Worm (Caenorhabditis elegans) whole organism, L4 larva: Measurements from ENCODE around the gene F54F11.1.

Experiments
- D1046.2 ChIP-seq: fragments of 200-800 bp; sonication (Bioruptor generic); IDR thresholded peaks from 2 replicates; pipeline ENCODE4 v1.3.6; 2022; ENCODE audit warnings: missing genetic modification characterization, missing compliant biosample characterization
- F26F4.8 ChIP-seq: fragments of 200-800 bp; sonication (Bioruptor generic); conservative IDR thresholded peaks from 2 replicates; pipeline ENCODE4 v1.3.6; 2022; ENCODE audit warnings: missing genetic modification characterization, missing compliant biosample characterization
- T20F7.1 ChIP-seq: fragments of 200-800 bp; sonication (Bioruptor generic); optimal IDR thresholded peaks from 2 replicates; lab custom pipeline; 2018; ENCODE audit warnings: mild to moderate bottlenecking, missing genetic modification characterization, missing compliant biosample characterization
- Y105C5A.15 ChIP-seq: fragments of 200-800 bp; sonication (Bioruptor generic); IDR thresholded peaks from 2 replicates; pipeline ENCODE4 v1.3.6; 2022; ENCODE audit warnings: missing genetic modification characterization, missing compliant biosample characterization
- Y5F2A.4 ChIP-seq: fragments of 200-800 bp; sonication (Bioruptor generic); optimal IDR thresholded peaks from 2 replicates; lab custom pipeline; 2018; ENCODE audit warnings: mild to moderate bottlenecking, missing genetic modification characterization, missing compliant biosample characterization
- ZK337.2 ChIP-seq: fragments of 200-800 bp; sonication (Bioruptor generic); IDR thresholded peaks from 2 replicates; pipeline ENCODE4 v1.3.6; 2022; ENCODE audit warnings: missing genetic modification reagents, missing genetic modification characterization, missing compliant biosample characterization
- arid-1 ChIP-seq: fragments of 200-800 bp; sonication (Bioruptor generic); conservative IDR thresholded peaks from 2 replicates; pipeline ENCODE4 v1.3.6; 2022; ENCODE audit warnings: missing genetic modification reagents, missing genetic modification characterization, missing compliant biosample characterization
- attf-4 ChIP-seq: sonication (generic microtip); optimal IDR thresholded peaks from 3 replicates; lab custom pipeline; 2017; ENCODE audit warnings: missing biosample characterization, missing genetic modification characterization
- ceh-32 ChIP-seq: sonication (generic microtip); optimal IDR thresholded peaks from 2 replicates; lab custom pipeline; 2016; ENCODE audit warnings: mild to moderate bottlenecking, missing genetic modification characterization, missing compliant biosample characterization; ENCODE audit not compliant: poor library complexity
- ceh-62 ChIP-seq: sonication (generic microtip); optimal IDR thresholded peaks from 2 replicates; lab custom pipeline; 2017; ENCODE audit warnings: missing biosample characterization, missing genetic modification characterization
- cey-2 ChIP-seq: sonication (generic microtip); optimal IDR thresholded peaks from 3 replicates; lab custom pipeline; 2017; ENCODE audit warnings: missing genetic modification characterization, mild to moderate bottlenecking, missing compliant biosample characterization, antibody characterized with exemption, borderline replicate concordance; ENCODE audit not compliant: insufficient read depth
- ctbp-1 ChIP-seq: fragments of 200-800 bp; sonication (Bioruptor generic); IDR thresholded peaks from 2 replicates; pipeline ENCODE4 v1.3.6; 2022; ENCODE audit warnings: missing genetic modification reagents, missing genetic modification characterization, missing compliant biosample characterization
- daf-12 ChIP-seq: fragments of 150-350 bp; optimal IDR thresholded peaks from 2 replicates; lab custom pipeline; 2014; ENCODE audit warnings: missing biosample characterization, missing genetic modification reagents, missing genetic modification characterization
- daf-19 ChIP-seq: fragments of 200-800 bp; sonication (Bioruptor generic); conservative IDR thresholded peaks from 2 replicates; pipeline ENCODE4 v1.3.6; 2022; ENCODE audit warnings: missing genetic modification characterization, missing compliant biosample characterization
- dmd-9 ChIP-seq: fragments of 200-800 bp; sonication (Bioruptor generic); IDR thresholded peaks from 2 replicates; pipeline ENCODE4 v1.3.6; 2022; ENCODE audit warnings: missing genetic modification reagents, missing genetic modification characterization, missing compliant biosample characterization
- dve-1 ChIP-seq: sonication (generic microtip); optimal IDR thresholded peaks from 2 replicates; lab custom pipeline; 2017; ENCODE audit warnings: antibody characterized with exemption, mild to moderate bottlenecking, missing genetic modification characterization, missing compliant biosample characterization; ENCODE audit not compliant: insufficient read depth
- fkh-10 ChIP-seq: fragments of 150-350 bp; optimal IDR thresholded peaks from 2 replicates; lab custom pipeline; 2014; ENCODE audit warnings: missing biosample characterization, missing genetic modification reagents, missing genetic modification characterization
- hif-1 ChIP-seq, 2 experiments: sonication (generic microtip); optimal IDR thresholded peaks; 2 replicates each; lab custom pipeline; 2016 to 2017; ENCODE audit warnings: missing compliant biosample characterization in 2 of 2, missing genetic modification characterization in 2 of 2, missing genetic modification reagents in 2 of 2, missing genotype in 2 of 2, mild to moderate bottlenecking in 1 of 2
- hlh-11 ChIP-seq: fragments of 200-800 bp; sonication (Bioruptor generic); optimal IDR thresholded peaks from 2 replicates; lab custom pipeline; 2018; ENCODE audit warnings: mild to moderate bottlenecking, missing genetic modification characterization, missing compliant biosample characterization
- hlh-30 ChIP-seq: sonication (generic microtip); optimal IDR thresholded peaks from 2 replicates; lab custom pipeline; 2017; ENCODE audit warnings: antibody characterized with exemption, mild to moderate bottlenecking, missing genetic modification characterization, missing compliant biosample characterization; ENCODE audit not compliant: insufficient read depth
- lin-38 ChIP-seq: fragments of 200-800 bp; sonication (Bioruptor generic); IDR thresholded peaks from 2 replicates; pipeline ENCODE4 v1.3.6; 2022; ENCODE audit warnings: missing genetic modification reagents, missing genetic modification characterization, missing compliant biosample characterization
- lin-39 ChIP-seq: fragments of 150-350 bp; optimal IDR thresholded peaks from 2 replicates; lab custom pipeline; 2014; ENCODE audit warnings: missing biosample characterization, missing genetic modification reagents, missing genetic modification characterization
- lir-3 ChIP-seq: sonication (generic microtip); optimal IDR thresholded peaks from 2 replicates; lab custom pipeline; 2016; ENCODE audit warnings: mild to moderate bottlenecking, missing genetic modification characterization, missing compliant biosample characterization
- lsy-2 ChIP-seq, 2 experiments: fragments of 150-350 bp in 1 of 2; sonication (generic microtip) in 1 of 2; optimal IDR thresholded peaks; 2 replicates each; lab custom pipeline; 2014 to 2017; ENCODE audit warnings: missing biosample characterization in 2 of 2, missing genetic modification characterization in 2 of 2
- madf-9 ChIP-seq: fragments of 200-800 bp; sonication (Bioruptor generic); conservative IDR thresholded peaks from 2 replicates; pipeline ENCODE4 v1.3.6; 2022; ENCODE audit warnings: missing genetic modification reagents, missing genetic modification characterization, missing compliant biosample characterization
- mdl-1 ChIP-seq, 2 experiments: fragments of 150-350 bp in 1 of 2; sonication (generic microtip) in 1 of 2; optimal IDR thresholded peaks; 2 replicates each; lab custom pipeline; 2014 to 2017; ENCODE audit warnings: missing biosample characterization in 2 of 2, missing genetic modification characterization in 2 of 2
- mep-1 ChIP-seq: fragments of 150-350 bp; sonication (generic microtip); optimal IDR thresholded peaks from 3 replicates; lab custom pipeline; 2014; ENCODE audit warnings: missing biosample characterization, missing genetic modification characterization
- mes-2 ChIP-seq: sonication (generic microtip); optimal IDR thresholded peaks from 2 replicates; lab custom pipeline; 2016; ENCODE audit warnings: missing genotype, mild to moderate bottlenecking, missing genetic modification characterization, missing compliant biosample characterization; ENCODE audit not compliant: poor library complexity, severe bottlenecking
- mxl-2 ChIP-seq: fragments of 200-800 bp; sonication (Bioruptor generic); conservative IDR thresholded peaks from 2 replicates; pipeline ENCODE4 v1.3.6; 2022; ENCODE audit warnings: missing genetic modification reagents, missing genetic modification characterization, missing compliant biosample characterization
- mxl-3 ChIP-seq: fragments of 200-800 bp; sonication (Bioruptor generic); optimal IDR thresholded peaks from 2 replicates; lab custom pipeline; 2018; ENCODE audit warnings: mild to moderate bottlenecking, missing genetic modification characterization, missing compliant biosample characterization
- nhr-11 ChIP-seq: fragments of 150-350 bp; optimal IDR thresholded peaks from 2 replicates; lab custom pipeline; 2014; ENCODE audit warnings: missing biosample characterization, missing genetic modification characterization
- nhr-111 ChIP-seq: fragments of 200-800 bp; sonication (Bioruptor generic); optimal IDR thresholded peaks from 2 replicates; lab custom pipeline; 2018; ENCODE audit warnings: mild to moderate bottlenecking, missing genetic modification characterization, missing compliant biosample characterization
- nhr-48 ChIP-seq: sonication (generic microtip); optimal IDR thresholded peaks from 2 replicates; lab custom pipeline; 2016; ENCODE audit warnings: mild to moderate bottlenecking, missing genetic modification characterization, missing compliant biosample characterization
- nhr-76 ChIP-seq: fragments of 150-350 bp; optimal IDR thresholded peaks from 2 replicates; lab custom pipeline; 2014; ENCODE audit warnings: missing biosample characterization, missing genetic modification characterization
- nhr-77 ChIP-seq: fragments of 150-350 bp; optimal IDR thresholded peaks from 2 replicates; lab custom pipeline; 2014; ENCODE audit warnings: missing biosample characterization, missing genetic modification characterization
- pqm-1 ChIP-seq: sonication (generic microtip); optimal IDR thresholded peaks from 2 replicates; lab custom pipeline; 2017; ENCODE audit warnings: missing biosample characterization, missing genetic modification characterization
- rbr-2 ChIP-seq: sonication (generic microtip); optimal IDR thresholded peaks from 2 replicates; lab custom pipeline; 2016; ENCODE audit warnings: missing genotype, missing genetic modification characterization, missing compliant biosample characterization
- saeg-2 ChIP-seq: fragments of 200-800 bp; sonication (Bioruptor generic); IDR thresholded peaks from 2 replicates; pipeline ENCODE4 v1.3.6; 2022; ENCODE audit warnings: missing genetic modification reagents, missing genetic modification characterization, missing compliant biosample characterization
- sdz-12 ChIP-seq: fragments of 200-800 bp; sonication (Bioruptor generic); optimal IDR thresholded peaks from 2 replicates; lab custom pipeline; 2018; ENCODE audit warnings: mild to moderate bottlenecking, missing genetic modification characterization, missing compliant biosample characterization
- snpc-1.2 ChIP-seq: fragments of 200-800 bp; sonication (Bioruptor generic); IDR thresholded peaks from 2 replicates; pipeline ENCODE4 v1.3.6; 2022; ENCODE audit warnings: missing genetic modification reagents, missing genetic modification characterization, missing compliant biosample characterization
- snpc-4 ChIP-seq: fragments of 150-350 bp; optimal IDR thresholded peaks from 2 replicates; lab custom pipeline; 2014; ENCODE audit warnings: missing biosample characterization, missing genetic modification characterization
- spr-3 ChIP-seq: fragments of 200-800 bp; sonication (Bioruptor generic); optimal IDR thresholded peaks from 2 replicates; lab custom pipeline; 2018; ENCODE audit warnings: mild to moderate bottlenecking, missing genetic modification characterization, missing compliant biosample characterization
- tra-1 ChIP-seq: fragments of 200-800 bp; sonication (Bioruptor generic); IDR thresholded peaks from 2 replicates; pipeline ENCODE4 v1.3.6; 2022; ENCODE audit warnings: missing genetic modification reagents, missing genetic modification characterization, missing compliant biosample characterization
- unc-62 ChIP-seq, 3 experiments: fragments of 150-350 bp in 1 of 3; sonication (generic microtip); optimal IDR thresholded peaks in 2 of 3; peaks in 1 of 3; 1 replicate in 1 of 3; 2 replicates in 2 of 3; lab custom pipeline; 2014 to 2017; ENCODE audit warnings: missing biosample characterization in 3 of 3, missing genetic modification characterization in 3 of 3, missing genetic modification reagents in 3 of 3, missing genotype in 1 of 3
- zfp-3 ChIP-seq: fragments of 200-800 bp; sonication (Bioruptor generic); conservative IDR thresholded peaks from 2 replicates; pipeline ENCODE4 v1.3.6; 2022; ENCODE audit warnings: missing genetic modification reagents, missing genetic modification characterization, missing compliant biosample characterization
- zip-2 ChIP-seq: fragments of 150-350 bp; optimal IDR thresholded peaks from 2 replicates; lab custom pipeline; 2014; ENCODE audit warnings: missing biosample characterization, missing genetic modification characterization

Gene F54F11.1

DNA sequence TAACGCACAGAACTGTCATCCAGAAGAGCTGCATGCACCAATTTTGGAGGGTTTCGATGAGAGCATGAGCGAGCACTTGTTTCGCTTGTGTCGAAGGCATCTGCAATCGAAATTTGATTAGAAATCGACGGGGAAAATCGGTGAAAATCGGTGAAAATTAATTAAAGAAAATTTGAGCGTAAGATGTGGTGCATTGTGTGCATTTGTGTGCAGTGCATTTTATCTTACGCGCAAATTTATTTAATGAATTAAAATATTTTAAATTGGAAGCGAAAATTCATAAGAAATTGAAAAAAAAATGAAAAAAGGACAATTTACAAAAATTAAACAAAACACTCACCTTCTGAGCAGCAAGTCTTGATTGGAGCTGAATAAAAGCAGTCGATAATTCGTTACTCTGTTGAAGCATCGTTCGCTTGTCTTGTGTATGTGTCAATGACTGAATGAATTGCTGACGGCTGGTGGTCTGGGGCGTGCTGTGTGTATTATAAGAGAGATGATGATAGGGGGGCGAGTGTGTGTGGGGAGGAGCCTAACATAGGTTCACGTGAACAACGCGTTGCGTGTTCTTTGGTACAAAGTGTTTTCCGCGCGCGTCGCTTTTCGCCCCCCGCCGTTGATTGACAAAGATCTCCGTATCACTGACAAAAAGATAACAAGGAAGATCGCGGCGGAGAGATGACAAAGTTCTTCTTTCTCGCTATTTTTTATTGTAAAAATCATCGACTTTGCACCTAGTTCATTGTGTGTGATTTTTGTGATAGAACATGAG lies 42.0 kb upstream of the F54F11.1 start (continued):
- TF ChIP-seq dve-1 (tag; lab: Kevin White, UChicago) (peak; percentile 95), Y5F2A.4 (GFP tag; lab: Kevin White, UChicago) (no peak), T20F7.1 (peak; percentile 72), hlh-11 (tag; lab: Kevin White, UChicago) (peak; percentile 98), lsy-2 (tag; optimal IDR thresholded peaks at IDR 0.05; lab: Kevin White, UChicago) (peak; percentile 16 to 60), attf-4 (tag; lab: Kevin White, UChicago) (no peak), mxl-3 (GFP tag; lab: Kevin White, UChicago) (peak; percentile 81), tra-1 (GFP tag; lab: Robert Waterston, UW) (peak; percentile 83), nhr-77 (tag; lab: Kevin White, UChicago) (peak; percentile 68), ZK337.2 (GFP tag; lab: Robert Waterston, UW) (no peak), hif-1 (tag; optimal IDR thresholded peaks at IDR 0.05; lab: Kevin White, UChicago) (peak; percentile 57 to 93), saeg-2 (GFP tag; lab: Robert Waterston, UW) (peak; percentile 75; the same call in 1 of the 2 replicates), lin-38 (peak; percentile 51), F26F4.8 (GFP tag; lab: Robert Waterston, UW) (no peak), rbr-2 (peak; percentile 37)

DNA sequence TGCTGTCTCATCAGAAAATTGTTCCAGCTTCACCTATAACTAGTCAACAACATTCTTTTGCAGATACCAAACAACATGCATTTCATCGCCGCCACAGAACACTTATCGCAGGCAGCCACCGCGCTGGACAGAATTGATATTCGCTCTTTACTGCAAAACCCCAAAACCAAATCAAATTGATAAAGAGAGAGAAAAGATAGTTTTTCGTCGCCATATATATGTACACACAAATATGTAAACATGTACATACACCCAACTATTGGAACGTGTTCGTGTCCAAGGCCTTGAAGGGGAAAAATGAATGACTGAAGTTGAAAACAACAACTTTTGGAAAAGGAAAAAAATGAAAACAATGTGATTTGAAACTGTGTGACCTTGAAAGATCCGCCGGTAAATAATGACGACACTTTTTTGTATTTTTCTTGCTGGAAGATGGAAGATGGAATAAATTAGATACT lies 38.3 kb upstream of the F54F11.1 start:
- TF ChIP-seq ceh-62 (no peak), nhr-76 (tag; lab: Kevin White, UChicago) (no peak), cey-2 (tag; lab: Kevin White, UChicago) (no peak), zfp-3 (GFP tag; lab: Robert Waterston, UW) (no peak), mep-1 (tag; lab: Kevin White, UChicago) (peak; percentile 41), lin-39 (tag; lab: Kevin White, UChicago) (no peak), lir-3 (tag; lab: Kevin White, UChicago) (no peak), madf-9 (GFP tag; lab: Robert Waterston, UW) (no peak), D1046.2 (GFP tag; lab: Robert Waterston, UW) (no peak), unc-62 (GFP tag; optimal IDR thresholded peaks at IDR 0.05 in 1 of 2; lab: Kevin White, UChicago) (peak in 1 of 2 experiments; percentile 71), unc-62 (tag; optimal IDR thresholded peaks at IDR 0.05; lab: Kevin White, UChicago) (no peak), sdz-12 (GFP tag; lab: Kevin White, UChicago) (no peak), pqm-1 (tag; lab: Kevin White, UChicago) (peak; percentile 74), snpc-4 (no peak), ceh-32 (tag; lab: Kevin White, UChicago) (no peak), arid-1 (GFP tag; lab: Robert Waterston, UW) (no peak), F26F4.8 (GFP tag; lab: Robert Waterston, UW) (no peak), daf-12 (tag; lab: Kevin White, UChicago) (no peak), ctbp-1 (GFP tag; lab: Robert Waterston, UW) (no peak), snpc-1.2 (GFP tag; lab: Robert Waterston, UW) (no peak), mxl-3 (GFP tag; lab: Kevin White, UChicago) (peak; percentile 27), mdl-1 (tag; optimal IDR thresholded peaks at IDR 0.05; lab: Kevin White, UChicago) (peak in 1 of 2 experiments; percentile 56), daf-19 (GFP tag; lab: Robert Waterston, UW) (no peak), nhr-11 (tag; lab: Kevin White, UChicago) (no peak), mes-2 (tag; lab: Kevin White, UChicago) (no peak), lsy-2 (tag; optimal IDR thresholded peaks at IDR 0.05; lab: Kevin White, UChicago) (no peak), fkh-10 (GFP tag; lab: Kevin White, UChicago) (no peak), dmd-9 (GFP tag; lab: Robert Waterston, UW) (no peak), mxl-2 (0 out of 2 replicates have a peak, but pooled peaks have one; percentile 43), zip-2 (tag; lab: Kevin White, UChicago) (no peak), nhr-111 (GFP tag; lab: Kevin White, UChicago) (no peak), nhr-48 (tag; lab: Kevin White, UChicago) (peak; percentile 64), hlh-30 (peak; percentile 76), Y5F2A.4 (GFP tag; lab: Kevin White, UChicago) (no peak), Y105C5A.15 (GFP tag; lab: Robert Waterston, UW) (no peak), spr-3 (GFP tag; lab: Kevin White, UChicago) (no peak)
